Worm (Caenorhabditis elegans) whole organism, early embryonic: ENCODE measurements around the gene Y51A2B.16.

Experiments
- B0310.2 ChIP-seq: sonication (generic microtip); optimal IDR thresholded peaks from 2 replicates; lab custom pipeline; 2016; ENCODE audit warnings: mild to moderate bottlenecking, missing genetic modification characterization, missing compliant biosample characterization
- F13C5.2 ChIP-seq: sonication (generic microtip); optimal IDR thresholded peaks from 2 replicates; lab custom pipeline; 2017; ENCODE audit warnings: mild to moderate bottlenecking, missing genetic modification characterization, inconsistent platforms, missing compliant biosample characterization
- aly-1 ChIP-seq: sonication (generic microtip); optimal IDR thresholded peaks from 2 replicates; lab custom pipeline; 2016; ENCODE audit warnings: missing genetic modification characterization, missing compliant biosample characterization
- ama-1 ChIP-seq: fragments of 150-350 bp; optimal IDR thresholded peaks from 2 replicates; lab custom pipeline; 2014
- ceh-13 ChIP-seq: fragments of 200-800 bp; sonication (Bioruptor generic); optimal IDR thresholded peaks from 2 replicates; lab custom pipeline; 2018; ENCODE audit warnings: mild to moderate bottlenecking, missing genetic modification characterization, missing compliant biosample characterization
- ceh-36 ChIP-seq: sonication (generic microtip); optimal IDR thresholded peaks from 2 replicates; lab custom pipeline; 2016; ENCODE audit warnings: missing genetic modification characterization, inconsistent platforms, missing compliant biosample characterization
- ets-7 ChIP-seq: sonication (generic microtip); optimal IDR thresholded peaks from 2 replicates; lab custom pipeline; 2016; ENCODE audit warnings: missing genotype, missing genetic modification characterization, missing compliant biosample characterization
- flt-1 ChIP-seq: fragments of 200-800 bp; sonication (Bioruptor generic); IDR thresholded peaks from 2 replicates; pipeline ENCODE4 v1.3.6; 2022; ENCODE audit warnings: missing genetic modification characterization, missing compliant biosample characterization
- hmbx-1 ChIP-seq: sonication (generic microtip); optimal IDR thresholded peaks from 2 replicates; lab custom pipeline; 2016; ENCODE audit warnings: mild to moderate bottlenecking, missing genetic modification characterization, missing compliant biosample characterization
- hmg-4 ChIP-seq: fragments of 200-800 bp; sonication (Bioruptor generic); optimal IDR thresholded peaks from 2 replicates; lab custom pipeline; 2018; ENCODE audit warnings: mild to moderate bottlenecking, missing genetic modification characterization, missing compliant biosample characterization
- hnd-1 ChIP-seq: sonication (generic microtip); optimal IDR thresholded peaks from 2 replicates; lab custom pipeline; 2016; ENCODE audit warnings: missing genetic modification characterization, missing compliant biosample characterization
- pes-1 ChIP-seq: fragments of 200-800 bp; sonication (Bioruptor generic); IDR thresholded peaks from 2 replicates; pipeline ENCODE4 v1.3.6; 2022; ENCODE audit warnings: missing genetic modification reagents, missing genetic modification characterization, missing compliant biosample characterization
- scrt-1 ChIP-seq: fragments of 200-800 bp; sonication (Bioruptor generic); IDR thresholded peaks from 2 replicates; pipeline ENCODE4 v1.3.6; 2022; ENCODE audit warnings: missing genetic modification characterization, missing compliant biosample characterization
- sea-1 ChIP-seq: fragments of 200-800 bp; sonication (Bioruptor generic); conservative IDR thresholded peaks from 2 replicates; pipeline ENCODE4 v1.3.6; 2022; ENCODE audit warnings: missing genetic modification characterization, missing compliant biosample characterization
- tbx-11 ChIP-seq: fragments of 200-800 bp; sonication (Bioruptor generic); IDR thresholded peaks from 2 replicates; pipeline ENCODE4 v1.3.6; 2022; ENCODE audit warnings: missing genetic modification characterization, missing compliant biosample characterization
- tbx-37 ChIP-seq: fragments of 200-800 bp; sonication (Bioruptor generic); conservative IDR thresholded peaks from 2 replicates; pipeline ENCODE4 v1.3.6; 2022; ENCODE audit warnings: missing genetic modification reagents, missing genetic modification characterization, missing compliant biosample characterization
- tra-4 ChIP-seq: sonication (generic microtip); optimal IDR thresholded peaks from 2 replicates; lab custom pipeline; 2017; ENCODE audit warnings: missing genetic modification characterization, missing compliant biosample characterization

The Y51A2B.16 gene

DNA sequence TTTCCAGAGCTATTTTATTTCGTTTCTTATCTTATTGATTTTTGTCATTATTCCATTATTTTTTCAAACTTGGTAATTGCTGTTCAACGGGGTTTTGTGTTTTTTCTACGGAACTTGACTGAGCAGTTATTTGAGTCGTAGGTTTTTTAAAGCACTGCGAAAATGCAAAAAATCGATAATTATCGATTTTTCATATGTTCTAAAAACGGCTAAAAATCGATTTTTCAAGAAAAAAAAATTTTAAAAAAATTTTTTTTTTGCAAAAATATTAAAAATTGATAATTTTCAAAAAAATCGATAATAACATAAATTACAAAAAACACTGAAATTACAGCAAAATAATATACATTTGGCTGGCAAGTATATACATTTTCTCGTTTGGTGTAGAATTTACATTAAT is 22.2 kb downstream of the Y51A2B.16 start:
- TF ChIP-seq hmg-4 (no peak), pes-1 (GFP tag; lab: Robert Waterston, UW) (no peak), tbx-37 (GFP tag; lab: Robert Waterston, UW) (no peak), ceh-36 (no peak), ama-1 (lab: Kevin White, UChicago) (no peak), hnd-1 (no peak), aly-1 (tag; lab: Kevin White, UChicago) (no peak), sea-1 (GFP tag; lab: Robert Waterston, UW) (no peak), tra-4 (tag; lab: Kevin White, UChicago) (no peak), tbx-11 (GFP tag; lab: Robert Waterston, UW) (no peak), hmbx-1 (tag; lab: Kevin White, UChicago) (no peak), flt-1 (GFP tag; lab: Robert Waterston, UW) (no peak), ets-7 (no peak), ceh-13 (GFP tag; lab: Kevin White, UChicago) (no peak), scrt-1 (GFP tag; lab: Robert Waterston, UW) (no peak), B0310.2 (tag; lab: Kevin White, UChicago) (no peak)

DNA sequence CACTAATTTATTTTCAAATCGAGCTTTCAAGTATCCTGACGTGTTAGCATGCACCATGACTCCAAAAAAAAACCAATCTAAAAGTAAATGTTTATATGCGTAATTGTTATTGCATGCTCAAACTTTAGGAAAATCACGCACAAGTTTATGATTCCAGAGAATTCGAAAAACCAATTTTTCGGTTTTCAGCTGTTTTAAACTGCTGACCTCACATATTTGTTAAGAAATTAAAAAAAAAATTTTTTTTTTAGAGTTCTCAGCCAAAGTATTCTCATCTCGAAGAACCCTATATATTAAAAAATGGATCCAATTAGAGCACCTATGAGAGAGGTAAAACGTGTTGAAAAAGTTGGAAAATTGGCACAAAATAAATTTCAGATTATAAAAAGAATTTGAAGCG is 23.5 kb downstream of the Y51A2B.16 start, which contains the start of gene Y51A2B.2:
Y51A2B.2 (plus strand) TSS at position 301 of the 400 bp plus-strand sequence.
- TF ChIP-seq ama-1 (lab: Kevin White, UChicago) (no peak), ets-7 (no peak), tbx-11 (GFP tag; lab: Robert Waterston, UW) (no peak), aly-1 (tag; lab: Kevin White, UChicago) (no peak), flt-1 (GFP tag; lab: Robert Waterston, UW) (no peak), hmg-4 (no peak), scrt-1 (GFP tag; lab: Robert Waterston, UW) (no peak), ceh-13 (GFP tag; lab: Kevin White, UChicago) (no peak), hnd-1 (no peak), pes-1 (GFP tag; lab: Robert Waterston, UW) (no peak), tra-4 (tag; lab: Kevin White, UChicago) (no peak), hmbx-1 (tag; lab: Kevin White, UChicago) (no peak)

DNA sequence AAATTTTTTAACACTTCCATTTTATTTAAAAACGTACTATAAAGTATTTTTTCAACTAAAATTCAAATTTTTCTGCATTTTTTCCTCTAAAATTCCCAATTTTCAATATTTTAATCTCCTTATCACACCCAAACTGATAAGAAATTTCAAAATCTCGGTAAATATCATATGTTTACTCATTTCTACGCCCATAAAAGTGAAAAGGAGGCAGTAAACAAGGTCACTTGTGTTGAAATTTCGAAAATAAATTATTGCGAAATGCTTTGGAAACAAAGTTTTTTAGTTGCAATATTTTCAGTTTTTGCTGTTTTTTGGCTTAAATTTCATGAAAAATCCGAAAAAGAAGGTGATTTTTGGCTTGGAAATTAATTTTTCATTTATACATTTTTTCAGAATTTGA is 26.1 kb downstream of the Y51A2B.16 start, which contains the start of gene C08E8.4:
C08E8.4 (plus strand) TSS at position 268 of the 400 bp plus-strand sequence.
- TF ChIP-seq ceh-36 = no peak
- no peak for TF ChIP-seq ceh-13 (GFP tag; lab: Kevin White, UChicago)
- no peak for TF ChIP-seq pes-1 (GFP tag; lab: Robert Waterston, UW)
- TF ChIP-seq flt-1 (GFP tag; lab: Robert Waterston, UW) = no peak

DNA sequence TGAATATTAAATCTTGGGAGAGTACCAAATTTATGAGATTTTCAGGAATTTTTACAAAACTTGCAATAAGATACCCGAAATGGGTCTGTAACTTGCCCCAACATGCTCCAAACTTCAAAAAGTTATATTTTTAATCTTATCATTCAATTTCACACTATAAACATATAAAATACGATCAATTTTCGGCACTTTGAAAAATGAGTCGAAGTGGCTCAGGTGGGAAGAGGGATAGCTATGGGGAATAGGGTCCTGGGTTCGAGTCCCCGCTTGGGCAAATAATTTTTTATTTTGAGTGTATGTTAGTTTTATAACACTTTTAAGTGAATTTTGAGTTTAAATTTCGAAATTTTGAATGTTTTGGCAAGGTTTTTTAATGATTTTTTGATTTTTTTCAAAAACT is 26.7 kb downstream of the Y51A2B.16 start:
- TF ChIP-seq hmg-4 = no peak
- TF ChIP-seq ama-1 (lab: Kevin White, UChicago) = no peak
- TF ChIP-seq sea-1 (GFP tag; lab: Robert Waterston, UW) = no peak
- no peak for TF ChIP-seq F13C5.2 (tag; lab: Kevin White, UChicago)
- no peak for TF ChIP-seq ceh-36
- no peak for TF ChIP-seq tra-4 (tag; lab: Kevin White, UChicago)
- no peak for TF ChIP-seq ceh-13 (GFP tag; lab: Kevin White, UChicago)
- TF ChIP-seq hmbx-1 (tag; lab: Kevin White, UChicago) = no peak
- no peak for TF ChIP-seq flt-1 (GFP tag; lab: Robert Waterston, UW)
- no peak for TF ChIP-seq ets-7
- no peak for TF ChIP-seq aly-1 (tag; lab: Kevin White, UChicago)
- TF ChIP-seq hnd-1 = no peak
- TF ChIP-seq tbx-11 (GFP tag; lab: Robert Waterston, UW) = no peak
- TF ChIP-seq pes-1 (GFP tag; lab: Robert Waterston, UW) = no peak
- no peak for TF ChIP-seq tbx-37 (GFP tag; lab: Robert Waterston, UW)
- TF ChIP-seq scrt-1 (GFP tag; lab: Robert Waterston, UW) = no peak
- no peak for TF ChIP-seq B0310.2 (tag; lab: Kevin White, UChicago)

DNA sequence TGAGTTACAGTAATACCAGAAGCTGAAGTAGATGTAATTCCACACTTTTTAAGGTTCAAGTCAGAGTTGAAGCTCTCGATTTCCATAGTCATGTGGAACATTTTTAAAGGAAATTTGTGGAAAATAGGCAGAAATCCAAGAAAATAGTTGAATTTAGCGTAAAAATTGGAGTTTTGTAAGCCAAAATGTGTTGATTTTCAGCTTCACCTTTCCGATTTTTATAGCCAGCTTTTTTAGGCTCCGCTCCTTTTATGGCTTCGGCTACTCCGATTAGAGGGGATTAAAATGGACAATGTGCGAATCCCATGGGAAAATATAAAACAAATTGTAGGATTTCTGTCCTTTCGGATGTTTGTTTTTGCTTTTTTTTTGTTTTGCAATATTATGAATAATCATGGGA is 29.4 kb downstream of the Y51A2B.16 start, which contains the start of gene C08E8.6:
C08E8.6 (minus strand) TSS at position 101 of the 400 bp plus-strand sequence.
- TF ChIP-seq ets-7 = no peak

DNA sequence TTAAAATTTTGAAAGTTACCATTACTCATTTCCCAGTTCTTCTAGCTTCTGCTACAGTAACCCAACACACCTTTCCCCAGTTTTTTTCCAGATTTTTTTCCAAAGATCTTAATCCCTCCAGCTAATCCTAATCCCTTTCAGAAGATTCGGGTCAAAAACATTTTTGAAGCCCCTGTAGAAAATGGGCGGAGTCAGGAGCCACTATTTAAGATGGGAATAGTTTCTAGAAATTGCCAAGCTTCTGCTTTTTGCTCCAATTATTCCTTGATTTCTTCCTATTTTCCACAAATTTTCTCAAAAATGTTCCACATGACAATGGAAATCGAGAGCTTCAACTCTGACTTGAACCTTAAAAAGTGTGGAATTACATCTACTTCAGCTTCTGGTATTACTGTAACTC is 33.2 kb downstream of the Y51A2B.16 start, which contains the start of gene C08E8.9:
C08E8.9 (plus strand) TSS at position 301 of the 400 bp plus-strand sequence.
- TF ChIP-seq aly-1 (tag; lab: Kevin White, UChicago) (no peak), ceh-36 (peak; percentile 57)

DNA sequence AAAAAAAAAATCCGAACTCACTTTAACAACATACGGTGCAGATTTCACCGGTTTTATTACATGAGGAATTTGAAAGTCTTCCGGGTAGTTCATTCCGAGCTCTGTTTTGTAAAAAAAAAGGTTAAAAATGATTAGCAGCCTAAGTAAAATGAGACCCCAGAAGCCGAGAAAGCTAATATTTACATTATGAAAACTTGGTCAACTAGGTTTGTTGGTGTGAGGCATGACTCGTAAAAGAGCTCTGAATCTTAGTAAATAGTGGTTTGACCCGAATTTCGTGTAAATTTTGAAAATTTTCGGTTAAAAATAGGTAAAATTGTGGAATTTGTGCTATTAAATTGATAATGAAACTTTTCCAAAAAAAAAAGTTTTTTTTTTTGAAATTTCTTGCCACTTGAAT is 35.3 kb downstream of the Y51A2B.16 start, which contains the start of gene C08E8.1:
C08E8.1 (minus strand) TSS at position 101 of the 400 bp plus-strand sequence.
- TF ChIP-seq ama-1 (lab: Kevin White, UChicago) (no peak), tbx-37 (GFP tag; lab: Robert Waterston, UW) (no peak), tbx-11 (GFP tag; lab: Robert Waterston, UW) (no peak), flt-1 (GFP tag; lab: Robert Waterston, UW) (no peak), hnd-1 (no peak), tra-4 (tag; lab: Kevin White, UChicago) (no peak), scrt-1 (GFP tag; lab: Robert Waterston, UW) (no peak), aly-1 (tag; lab: Kevin White, UChicago) (no peak), ceh-13 (GFP tag; lab: Kevin White, UChicago) (no peak), ceh-36 (no peak), hmg-4 (no peak), hmbx-1 (tag; lab: Kevin White, UChicago) (no peak)

DNA sequence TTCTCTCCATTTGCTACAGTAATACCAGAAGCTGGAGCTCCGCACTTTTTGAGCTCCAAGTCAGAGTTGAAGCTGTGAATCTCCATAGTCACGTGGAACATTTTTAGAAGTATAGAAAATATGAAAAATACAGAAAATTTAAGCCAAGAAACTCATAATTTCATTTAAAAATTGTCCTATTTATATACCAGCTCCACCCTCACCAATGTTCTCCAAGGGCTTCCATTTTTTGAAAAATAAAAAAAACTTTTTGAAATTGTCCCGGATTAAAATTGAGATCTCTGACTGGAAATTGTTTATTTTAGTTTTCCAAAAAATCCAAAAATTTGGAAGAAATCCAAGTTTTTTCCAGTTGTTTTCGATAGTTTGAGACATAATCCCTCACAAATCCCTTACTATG is 37.8 kb downstream of the Y51A2B.16 start, which contains the start of gene C08E8.5:
C08E8.5 (minus strand) TSS at position 101 of the 400 bp plus-strand sequence.
- no peak for TF ChIP-seq ama-1 (lab: Kevin White, UChicago)
- no peak for TF ChIP-seq hmg-4
- no peak for TF ChIP-seq tbx-37 (GFP tag; lab: Robert Waterston, UW)
- no peak for TF ChIP-seq ceh-36
- TF ChIP-seq pes-1 (GFP tag; lab: Robert Waterston, UW) = no peak
- TF ChIP-seq ets-7 = no peak
- TF ChIP-seq aly-1 (tag; lab: Kevin White, UChicago) = no peak
- TF ChIP-seq B0310.2 (tag; lab: Kevin White, UChicago) = no peak
- no peak for TF ChIP-seq scrt-1 (GFP tag; lab: Robert Waterston, UW)
- no peak for TF ChIP-seq tbx-11 (GFP tag; lab: Robert Waterston, UW)
- no peak for TF ChIP-seq F13C5.2 (tag; lab: Kevin White, UChicago)
- no peak for TF ChIP-seq tra-4 (tag; lab: Kevin White, UChicago)
- TF ChIP-seq hmbx-1 (tag; lab: Kevin White, UChicago) = no peak
- no peak for TF ChIP-seq ceh-13 (GFP tag; lab: Kevin White, UChicago)
- no peak for TF ChIP-seq flt-1 (GFP tag; lab: Robert Waterston, UW)
- TF ChIP-seq sea-1 (GFP tag; lab: Robert Waterston, UW) = no peak
- TF ChIP-seq hnd-1 = no peak
